Fruit fly (Drosophila melanogaster): ENCODE measurements around the gene Unc50.

- TF ChIP-seq CG10348 (GFP tag; IDR thresholded peaks at IDR 0.05) (no peak), Pif1A (GFP tag; optimal IDR thresholded peaks at IDR 0.05) (no peak), Ets98B (GFP tag; IDR thresholded peaks at IDR 0.05) (no peak), EcR (GFP tag; optimal IDR thresholded peaks at IDR 0.05) (no peak), CG8159 (tag; optimal IDR thresholded peaks at IDR 0.05) (no peak), CG9948 (tag; optimal IDR thresholded peaks at IDR 0.05) (no peak), CG32121 (GFP tag; IDR thresholded peaks at IDR 0.05) (no peak), CG13204 (GFP tag; optimal IDR thresholded peaks at IDR 0.05) (no peak), CG17806 (tag; optimal IDR thresholded peaks at IDR 0.05) (no peak)
These were observed 48.8 kb upstream of the Unc50 start, which contains the start of gene ouib for dm6 chr3R:8725179-8725578.

All from whole organism, pupa.